Worm (Caenorhabditis elegans) whole organism, L1 larva: ENCODE measurements around the gene B0524.3.
A peak's percentile ranks its signal among the peaks of the same experiment; 100 is the strongest.

Source experiments
- C04F5.9 ChIP-seq: sonication (generic microtip); optimal IDR thresholded peaks from 2 replicates; lab custom pipeline; 2016; ENCODE audit warnings: missing genetic modification characterization, missing compliant biosample characterization
- F16B12.6 ChIP-seq: fragments of 150-350 bp; optimal IDR thresholded peaks from 2 replicates; lab custom pipeline; 2014; ENCODE audit warnings: missing biosample characterization, missing genetic modification characterization
- Y116A8C.19 ChIP-seq: sonication (generic microtip); optimal IDR thresholded peaks from 2 replicates; lab custom pipeline; 2016; ENCODE audit warnings: missing compliant biosample characterization, missing genetic modification characterization, borderline replicate concordance
- aha-1 ChIP-seq: fragments of 150-350 bp; optimal IDR thresholded peaks from 2 replicates; lab custom pipeline; 2014; ENCODE audit warnings: missing biosample characterization, missing genetic modification characterization
- aly-2 ChIP-seq: fragments of 150-350 bp; optimal IDR thresholded peaks from 2 replicates; lab custom pipeline; 2014; ENCODE audit warnings: missing biosample characterization, missing genetic modification characterization
- dsc-1 ChIP-seq: sonication (generic microtip); optimal IDR thresholded peaks from 2 replicates; lab custom pipeline; 2016; ENCODE audit warnings: mild to moderate bottlenecking, missing genetic modification characterization, missing compliant biosample characterization
- efl-1 ChIP-seq, 4 experiments: fragments of 150-350 bp; optimal IDR thresholded peaks in 3 of 4; peaks in 1 of 4; 1 replicate in 1 of 4; 2 replicates in 3 of 4; lab custom pipeline; 2014; ENCODE audit warnings: missing biosample characterization in 2 of 4, missing genetic modification characterization in 2 of 4, missing genetic modification reagents in 2 of 4
- egl-13 ChIP-seq: sonication (generic microtip); optimal IDR thresholded peaks from 2 replicates; lab custom pipeline; 2016; ENCODE audit warnings: missing genotype, missing genetic modification reagents, missing genetic modification characterization, missing compliant biosample characterization
- elt-3 ChIP-seq, 6 experiments: fragments of 150-350 bp in 1 of 6; sonication (generic microtip); optimal IDR thresholded peaks; 2 replicates each; lab custom pipeline; 2017 to 2018; ENCODE audit warnings: missing biosample characterization in 6 of 6, missing genetic modification characterization in 6 of 6, inconsistent platforms in 1 of 6
- ets-5 ChIP-seq: fragments of 200-800 bp; sonication (Bioruptor generic); IDR thresholded peaks from 2 replicates; pipeline ENCODE4 v1.3.6; 2022; ENCODE audit warnings: missing genetic modification characterization, missing compliant biosample characterization
- fos-1 ChIP-seq: fragments of 150-350 bp; optimal IDR thresholded peaks from 2 replicates; lab custom pipeline; 2014; ENCODE audit warnings: missing biosample characterization, missing genetic modification characterization
- grh-1 ChIP-seq: fragments of 200-800 bp; sonication (Bioruptor generic); IDR thresholded peaks from 2 replicates; pipeline ENCODE4 v1.3.6; 2022; ENCODE audit warnings: missing genetic modification reagents, missing genetic modification characterization, missing compliant biosample characterization
- hlh-4 ChIP-seq: sonication (generic microtip); optimal IDR thresholded peaks from 2 replicates; lab custom pipeline; 2016; ENCODE audit warnings: mild to moderate bottlenecking, missing genetic modification characterization, missing compliant biosample characterization
- hpl-2 ChIP-seq: fragments of 150-350 bp; optimal IDR thresholded peaks from 2 replicates; lab custom pipeline; 2014; ENCODE audit warnings: missing biosample characterization, missing genetic modification reagents, missing genetic modification characterization
- irx-1 ChIP-seq: sonication (generic microtip); optimal IDR thresholded peaks from 2 replicates; lab custom pipeline; 2016; ENCODE audit warnings: missing genetic modification characterization, missing compliant biosample characterization
- isw-1 ChIP-seq: fragments of 200-800 bp; sonication (Bioruptor generic); IDR thresholded peaks from 2 replicates; pipeline ENCODE4 v1.3.6; 2022; ENCODE audit warnings: missing genetic modification characterization, missing compliant biosample characterization
- jun-1 ChIP-seq: fragments of 150-350 bp; optimal IDR thresholded peaks from 2 replicates; lab custom pipeline; 2014; ENCODE audit warnings: missing biosample characterization, missing genetic modification reagents, missing genetic modification characterization
- lin-13 ChIP-seq: fragments of 150-350 bp; optimal IDR thresholded peaks from 2 replicates; lab custom pipeline; 2014; ENCODE audit warnings: missing biosample characterization, missing genetic modification reagents, missing genetic modification characterization
- lin-39 ChIP-seq: fragments of 150-350 bp; optimal IDR thresholded peaks from 2 replicates; lab custom pipeline; 2014; ENCODE audit warnings: missing biosample characterization, missing genetic modification reagents, missing genetic modification characterization
- lir-3 ChIP-seq: sonication (generic microtip); optimal IDR thresholded peaks from 2 replicates; lab custom pipeline; 2016; ENCODE audit warnings: mild to moderate bottlenecking, missing genetic modification characterization, moderate library complexity, missing compliant biosample characterization; ENCODE audit not compliant: poor library complexity
- lsy-2 ChIP-seq, 2 experiments: fragments of 150-350 bp; optimal IDR thresholded peaks; 2 replicates each; lab custom pipeline; 2014; ENCODE audit warnings: missing biosample characterization in 2 of 2, missing genetic modification characterization in 2 of 2
- mab-9 ChIP-seq: fragments of 200-800 bp; sonication (Bioruptor generic); IDR thresholded peaks from 2 replicates; pipeline ENCODE4 v1.3.6; 2022; ENCODE audit warnings: missing genetic modification reagents, missing genetic modification characterization, missing compliant biosample characterization
- mdl-1 ChIP-seq, 2 experiments: fragments of 150-350 bp; optimal IDR thresholded peaks; 2 replicates each; lab custom pipeline; 2014 to 2017; ENCODE audit warnings: missing biosample characterization in 2 of 2, missing genetic modification characterization in 2 of 2, inconsistent platforms in 1 of 2
- mef-2 ChIP-seq: fragments of 150-350 bp; optimal IDR thresholded peaks from 2 replicates; lab custom pipeline; 2014; ENCODE audit warnings: missing biosample characterization, missing genetic modification characterization
- mep-1 ChIP-seq: fragments of 150-350 bp; optimal IDR thresholded peaks from 2 replicates; lab custom pipeline; 2014; ENCODE audit warnings: missing biosample characterization, missing genetic modification characterization
- nhr-11 ChIP-seq: fragments of 150-350 bp; optimal IDR thresholded peaks from 2 replicates; lab custom pipeline; 2014; ENCODE audit warnings: missing biosample characterization, missing genetic modification characterization
- nhr-12 ChIP-seq: sonication (generic microtip); optimal IDR thresholded peaks from 2 replicates; lab custom pipeline; 2017; ENCODE audit warnings: missing biosample characterization, missing genetic modification characterization
- nhr-237 ChIP-seq: fragments of 150-350 bp; optimal IDR thresholded peaks from 2 replicates; lab custom pipeline; 2014; ENCODE audit warnings: missing biosample characterization, missing genetic modification characterization
- nhr-71 ChIP-seq: sonication (generic microtip); optimal IDR thresholded peaks from 2 replicates; lab custom pipeline; 2016; ENCODE audit warnings: mild to moderate bottlenecking, missing genetic modification characterization, moderate library complexity, missing compliant biosample characterization
- nhr-76 ChIP-seq: sonication (generic microtip); optimal IDR thresholded peaks from 2 replicates; lab custom pipeline; 2017; ENCODE audit warnings: missing biosample characterization, missing genetic modification characterization
- nhr-77 ChIP-seq: fragments of 150-350 bp; optimal IDR thresholded peaks from 2 replicates; lab custom pipeline; 2014; ENCODE audit warnings: missing biosample characterization, missing genetic modification characterization
- nhr-84 ChIP-seq: sonication (generic microtip); optimal IDR thresholded peaks from 2 replicates; lab custom pipeline; 2017; ENCODE audit warnings: missing biosample characterization, missing genetic modification characterization
- nhr-85 ChIP-seq: sonication (generic microtip); peaks from one replicate; lab custom pipeline; 2016; ENCODE audit warnings: missing genetic modification characterization, inconsistent platforms, missing compliant biosample characterization
- nhr-90 ChIP-seq: sonication (generic microtip); optimal IDR thresholded peaks from 2 replicates; lab custom pipeline; 2016; ENCODE audit warnings: mild to moderate bottlenecking, missing genetic modification characterization, missing compliant biosample characterization; ENCODE audit not compliant: poor library complexity
- pag-3 ChIP-seq: sonication (generic microtip); optimal IDR thresholded peaks from 2 replicates; lab custom pipeline; 2017; ENCODE audit warnings: missing genetic modification characterization, mild to moderate bottlenecking, missing compliant biosample characterization, antibody characterized with exemption, borderline replicate concordance; ENCODE audit not compliant: insufficient read depth
- pqm-1 ChIP-seq: sonication (generic microtip); optimal IDR thresholded peaks from 3 replicates; lab custom pipeline; 2017; ENCODE audit warnings: missing biosample characterization, missing genetic modification characterization
- rnt-1 ChIP-seq: sonication (generic microtip); optimal IDR thresholded peaks from 2 replicates; lab custom pipeline; 2016; ENCODE audit warnings: mild to moderate bottlenecking, missing genetic modification characterization, moderate library complexity, missing compliant biosample characterization
- skn-1 ChIP-seq: fragments of 150-350 bp; optimal IDR thresholded peaks from 2 replicates; lab custom pipeline; 2014; ENCODE audit warnings: missing biosample characterization, missing genetic modification characterization
- snpc-4 ChIP-seq: fragments of 150-350 bp; optimal IDR thresholded peaks from 2 replicates; lab custom pipeline; 2014; ENCODE audit warnings: missing biosample characterization, missing genetic modification characterization
- snu-23 ChIP-seq: sonication (generic microtip); optimal IDR thresholded peaks from 2 replicates; lab custom pipeline; 2016; ENCODE audit warnings: missing genetic modification characterization, missing compliant biosample characterization
- sox-4 ChIP-seq: sonication (generic microtip); optimal IDR thresholded peaks from 2 replicates; lab custom pipeline; 2016; ENCODE audit warnings: missing genetic modification characterization, missing compliant biosample characterization
- unc-30 ChIP-seq: sonication (generic microtip); optimal IDR thresholded peaks from 2 replicates; lab custom pipeline; 2017; ENCODE audit warnings: missing biosample characterization, missing genetic modification characterization
- unc-62 ChIP-seq: fragments of 150-350 bp; optimal IDR thresholded peaks from 2 replicates; lab custom pipeline; 2014; ENCODE audit warnings: missing biosample characterization, missing genetic modification reagents, missing genetic modification characterization
- unc-86 ChIP-seq: sonication (generic microtip); optimal IDR thresholded peaks from 2 replicates; lab custom pipeline; 2016; ENCODE audit warnings: missing genetic modification characterization, missing compliant biosample characterization
- unc-98 ChIP-seq: fragments of 200-800 bp; sonication (Bioruptor generic); IDR thresholded peaks from 2 replicates; pipeline ENCODE4 v1.3.6; 2022; ENCODE audit warnings: missing genetic modification characterization, missing compliant biosample characterization
- vab-15 ChIP-seq: sonication (generic microtip); optimal IDR thresholded peaks from 2 replicates; lab custom pipeline; 2017; ENCODE audit warnings: missing genotype, mild to moderate bottlenecking, missing genetic modification characterization, missing compliant biosample characterization
- xbp-1 ChIP-seq: sonication (generic microtip); optimal IDR thresholded peaks from 2 replicates; lab custom pipeline; 2016; ENCODE audit warnings: missing genetic modification characterization, missing compliant biosample characterization
- zag-1 ChIP-seq: fragments of 150-350 bp; optimal IDR thresholded peaks from 2 replicates; lab custom pipeline; 2014; ENCODE audit warnings: missing biosample characterization, missing genetic modification characterization
- zip-4 ChIP-seq: fragments of 200-800 bp; sonication (Bioruptor generic); optimal IDR thresholded peaks from 2 replicates; lab custom pipeline; 2018; ENCODE audit warnings: mild to moderate bottlenecking, missing genetic modification characterization, moderate library complexity, missing compliant biosample characterization
- ztf-4 ChIP-seq: fragments of 150-350 bp; optimal IDR thresholded peaks from 2 replicates; lab custom pipeline; 2014; ENCODE audit warnings: missing biosample characterization, missing genetic modification characterization

The B0524.3 gene

ce11 chrIII:1925786-1926185, 38.3 kb downstream of the B0524.3 start:
- TF ChIP-seq aha-1 (tag; lab: Kevin White, UChicago): no peak
- TF ChIP-seq isw-1 (GFP tag; lab: Robert Waterston, UW): no peak
- no peak for TF ChIP-seq lin-13
- TF ChIP-seq mef-2 (tag; lab: Kevin White, UChicago): no peak
- TF ChIP-seq pqm-1: no peak
- no peak for TF ChIP-seq sox-4 (tag; lab: Kevin White, UChicago)
- no peak for TF ChIP-seq fos-1 (tag; lab: Kevin White, UChicago)
- no peak for TF ChIP-seq efl-1 (optimal IDR thresholded peaks at IDR 0.05; lab: Kevin White, UChicago)
- TF ChIP-seq efl-1 (GFP tag; optimal IDR thresholded peaks at IDR 0.05 in 1 of 2; lab: Kevin White, UChicago): no peak
- TF ChIP-seq zag-1 (tag; lab: Kevin White, UChicago): no peak
- TF ChIP-seq xbp-1: no peak
- no peak for TF ChIP-seq nhr-84 (tag; lab: Kevin White, UChicago)
- no peak for TF ChIP-seq pag-3
- no peak for TF ChIP-seq irx-1 (tag; lab: Kevin White, UChicago)
- no peak for TF ChIP-seq nhr-77 (tag; lab: Kevin White, UChicago)

- TF ChIP-seq mep-1 (tag; lab: Kevin White, UChicago): peak; percentile 48
- TF ChIP-seq nhr-11 (tag; lab: Kevin White, UChicago): peak; percentile 83
- TF ChIP-seq lin-13: peak; percentile 88
- TF ChIP-seq fos-1 (tag; lab: Kevin White, UChicago): peak; percentile 91
- no peak for TF ChIP-seq unc-30 (tag; lab: Kevin White, UChicago)
- no peak for TF ChIP-seq ets-5 (GFP tag; lab: Robert Waterston, UW)
- TF ChIP-seq zip-4 (GFP tag; lab: Kevin White, UChicago): peak; percentile 63
- peak; percentile 97 for TF ChIP-seq jun-1 (tag; lab: Kevin White, UChicago)
- peak; percentile 34 for TF ChIP-seq F16B12.6 (tag; lab: Kevin White, UChicago)
- peak; percentile 96 for TF ChIP-seq nhr-90 (tag; lab: Kevin White, UChicago)
- no peak for TF ChIP-seq aly-2 (tag; lab: Kevin White, UChicago)
- peak; percentile 96 for TF ChIP-seq unc-86
- peak; percentile 80 for TF ChIP-seq ztf-4
- TF ChIP-seq snpc-4 (tag; lab: Kevin White, UChicago): peak; percentile 73
- TF ChIP-seq mdl-1 (tag; optimal IDR thresholded peaks at IDR 0.05; lab: Kevin White, UChicago): peak in 1 of 2 experiments; percentile 95
- peak; percentile 87 for TF ChIP-seq hpl-2 (GFP tag; lab: Kevin White, UChicago)
- peak; percentile 85 to 95 for TF ChIP-seq efl-1 (optimal IDR thresholded peaks at IDR 0.05; lab: Kevin White, UChicago)
- peak; percentile 55 to 97 for TF ChIP-seq efl-1 (GFP tag; optimal IDR thresholded peaks at IDR 0.05 in 1 of 2; lab: Kevin White, UChicago)
- TF ChIP-seq lsy-2 (tag; optimal IDR thresholded peaks at IDR 0.05; lab: Kevin White, UChicago): peak; percentile 83 to 90
- TF ChIP-seq nhr-71 (tag; lab: Kevin White, UChicago): peak; percentile 99
- TF ChIP-seq nhr-84 (tag; lab: Kevin White, UChicago): no peak
- peak; percentile 65 for TF ChIP-seq unc-62 (GFP tag; lab: Kevin White, UChicago)
- peak in 3 of 6 experiments; percentile 80 to 89 (median 88) for TF ChIP-seq elt-3 (tag; optimal IDR thresholded peaks at IDR 0.05; lab: Kevin White, UChicago)
- TF ChIP-seq Y116A8C.19 (tag; lab: Kevin White, UChicago): no peak
- TF ChIP-seq rnt-1 (tag; lab: Kevin White, UChicago): peak; percentile 97
- TF ChIP-seq nhr-237 (tag; lab: Kevin White, UChicago): peak; percentile 48
- peak; percentile 49 for TF ChIP-seq nhr-76
- peak; percentile 87 for TF ChIP-seq egl-13 (tag; lab: Kevin White, UChicago)
- TF ChIP-seq C04F5.9 (tag; lab: Kevin White, UChicago): no peak
- TF ChIP-seq mef-2 (tag; lab: Kevin White, UChicago): peak; percentile 86
- peak; percentile 67 for TF ChIP-seq lin-39 (tag; lab: Kevin White, UChicago)
- TF ChIP-seq mab-9: 0 out of 2 replicates have a peak, but pooled peaks have one; percentile 56
- peak; percentile 95 for TF ChIP-seq grh-1 (GFP tag; lab: Robert Waterston, UW)
- TF ChIP-seq lir-3 (tag; lab: Kevin White, UChicago): no peak
- peak; percentile 96 for TF ChIP-seq skn-1 (tag; lab: Kevin White, UChicago)
- TF ChIP-seq dsc-1 (tag; lab: Kevin White, UChicago): peak; percentile 83
- TF ChIP-seq irx-1 (tag; lab: Kevin White, UChicago): peak; percentile 84
- peak; percentile 26 for TF ChIP-seq nhr-12
- TF ChIP-seq vab-15 (tag; lab: Kevin White, UChicago): no peak
- TF ChIP-seq nhr-85: peak; percentile 100
- peak; percentile 92 for TF ChIP-seq snu-23 (GFP tag; lab: Kevin White, UChicago)
- peak; percentile 92 for TF ChIP-seq xbp-1
- TF ChIP-seq hlh-4 (tag; lab: Kevin White, UChicago): no peak
- peak; percentile 54; the same call in 1 of the 2 replicates for TF ChIP-seq unc-98 (GFP tag; lab: Robert Waterston, UW)
- TF ChIP-seq sox-4 (tag; lab: Kevin White, UChicago): peak; percentile 82
These were observed 39.0 kb downstream of the B0524.3 start for ce11 chrIII:1926456-1926855.
